Worm (Caenorhabditis elegans) whole organism, L4 larva: ENCODE data around the gene C18B2.5.

ENCODE experiments used
- D1046.2 ChIP-seq: fragments of 200-800 bp; sonication (Bioruptor generic); IDR thresholded peaks from 2 replicates; pipeline ENCODE4 v1.3.6; 2022; ENCODE audit warnings: missing genetic modification characterization, missing compliant biosample characterization
- F49E8.2 ChIP-seq: sonication (generic microtip); optimal IDR thresholded peaks from 2 replicates; lab custom pipeline; 2016; ENCODE audit warnings: missing compliant biosample characterization, mild to moderate bottlenecking, missing genetic modification characterization, borderline replicate concordance
- T20F7.1 ChIP-seq: fragments of 200-800 bp; sonication (Bioruptor generic); optimal IDR thresholded peaks from 2 replicates; lab custom pipeline; 2018; ENCODE audit warnings: mild to moderate bottlenecking, missing genetic modification characterization, missing compliant biosample characterization
- T26A8.4 ChIP-seq: fragments of 200-800 bp; sonication (Bioruptor generic); IDR thresholded peaks from 2 replicates; pipeline ENCODE4 v1.3.6; 2022; ENCODE audit warnings: missing genetic modification characterization, missing compliant biosample characterization
- Y48G9A.11 ChIP-seq: fragments of 200-800 bp; sonication (Bioruptor generic); IDR thresholded peaks from 2 replicates; pipeline ENCODE4 v1.3.6; 2022; ENCODE audit warnings: missing genetic modification reagents, missing genetic modification characterization, missing compliant biosample characterization
- Y5F2A.4 ChIP-seq: fragments of 200-800 bp; sonication (Bioruptor generic); optimal IDR thresholded peaks from 2 replicates; lab custom pipeline; 2018; ENCODE audit warnings: mild to moderate bottlenecking, missing genetic modification characterization, missing compliant biosample characterization
- ZK546.5 ChIP-seq, 2 experiments: sonication (generic microtip); optimal IDR thresholded peaks; 2 replicates each; lab custom pipeline; 2017; ENCODE audit warnings: missing biosample characterization in 2 of 2, missing genetic modification characterization in 2 of 2
- aha-1 ChIP-seq: fragments of 150-350 bp; peaks from one replicate; lab custom pipeline; 2014; ENCODE audit warnings: missing biosample characterization, missing genetic modification characterization
- arid-1 ChIP-seq: fragments of 200-800 bp; sonication (Bioruptor generic); conservative IDR thresholded peaks from 2 replicates; pipeline ENCODE4 v1.3.6; 2022; ENCODE audit warnings: missing genetic modification reagents, missing genetic modification characterization, missing compliant biosample characterization
- ceh-20 ChIP-seq: fragments of 200-800 bp; sonication (Bioruptor generic); IDR thresholded peaks from 2 replicates; pipeline ENCODE4 v1.3.6; 2022; ENCODE audit warnings: missing genetic modification reagents, missing genetic modification characterization, missing compliant biosample characterization
- ceh-62 ChIP-seq: sonication (generic microtip); optimal IDR thresholded peaks from 2 replicates; lab custom pipeline; 2017; ENCODE audit warnings: missing biosample characterization, missing genetic modification characterization
- cey-2 ChIP-seq: sonication (generic microtip); optimal IDR thresholded peaks from 3 replicates; lab custom pipeline; 2017; ENCODE audit warnings: missing genetic modification characterization, mild to moderate bottlenecking, missing compliant biosample characterization, antibody characterized with exemption, borderline replicate concordance; ENCODE audit not compliant: insufficient read depth
- daf-16 ChIP-seq, 3 experiments: sonication (generic microtip); optimal IDR thresholded peaks; 2 replicates each; lab custom pipeline; 2016 to 2017; ENCODE audit warnings: missing genetic modification characterization in 3 of 3, missing genetic modification reagents in 3 of 3, mild to moderate bottlenecking in 2 of 3, missing compliant biosample characterization in 2 of 3, missing biosample characterization in 1 of 3, moderate library complexity in 1 of 3
- daf-19 ChIP-seq: fragments of 200-800 bp; sonication (Bioruptor generic); conservative IDR thresholded peaks from 2 replicates; pipeline ENCODE4 v1.3.6; 2022; ENCODE audit warnings: missing genetic modification characterization, missing compliant biosample characterization
- dmd-6 ChIP-seq: fragments of 200-800 bp; sonication (Bioruptor generic); IDR thresholded peaks from 2 replicates; pipeline ENCODE4 v1.3.6; 2022; ENCODE audit warnings: missing genetic modification reagents, missing genetic modification characterization, missing compliant biosample characterization
- dmd-9 ChIP-seq: fragments of 200-800 bp; sonication (Bioruptor generic); IDR thresholded peaks from 2 replicates; pipeline ENCODE4 v1.3.6; 2022; ENCODE audit warnings: missing genetic modification reagents, missing genetic modification characterization, missing compliant biosample characterization
- dpl-1 ChIP-seq: fragments of 150-350 bp; optimal IDR thresholded peaks from 2 replicates; lab custom pipeline; 2014; ENCODE audit warnings: missing biosample characterization, missing genetic modification reagents, missing genetic modification characterization
- dve-1 ChIP-seq: sonication (generic microtip); optimal IDR thresholded peaks from 2 replicates; lab custom pipeline; 2017; ENCODE audit warnings: antibody characterized with exemption, mild to moderate bottlenecking, missing genetic modification characterization, missing compliant biosample characterization; ENCODE audit not compliant: insufficient read depth
- egl-27 ChIP-seq: sonication (generic microtip); optimal IDR thresholded peaks from 3 replicates; lab custom pipeline; 2017; ENCODE audit warnings: missing biosample characterization, missing genetic modification reagents, missing genetic modification characterization
- egl-43 ChIP-seq: fragments of 200-800 bp; sonication (Bioruptor generic); IDR thresholded peaks from 2 replicates; pipeline ENCODE4 v1.3.6; 2022; ENCODE audit warnings: missing genetic modification reagents, missing genetic modification characterization, missing compliant biosample characterization
- fkh-10 ChIP-seq: fragments of 150-350 bp; optimal IDR thresholded peaks from 2 replicates; lab custom pipeline; 2014; ENCODE audit warnings: missing biosample characterization, missing genetic modification reagents, missing genetic modification characterization
- hlh-11 ChIP-seq: fragments of 200-800 bp; sonication (Bioruptor generic); optimal IDR thresholded peaks from 2 replicates; lab custom pipeline; 2018; ENCODE audit warnings: mild to moderate bottlenecking, missing genetic modification characterization, missing compliant biosample characterization
- hlh-30 ChIP-seq: sonication (generic microtip); optimal IDR thresholded peaks from 2 replicates; lab custom pipeline; 2017; ENCODE audit warnings: antibody characterized with exemption, mild to moderate bottlenecking, missing genetic modification characterization, missing compliant biosample characterization; ENCODE audit not compliant: insufficient read depth
- hmg-1.1 ChIP-seq: fragments of 200-800 bp; sonication (Bioruptor generic); IDR thresholded peaks from 2 replicates; pipeline ENCODE4 v1.3.6; 2022; ENCODE audit warnings: missing genetic modification reagents, missing genetic modification characterization, missing compliant biosample characterization
- jun-1 ChIP-seq: fragments of 150-350 bp; optimal IDR thresholded peaks from 2 replicates; lab custom pipeline; 2014; ENCODE audit warnings: missing biosample characterization, missing genetic modification reagents, missing genetic modification characterization
- lin-15B ChIP-seq: fragments of 150-350 bp; sonication (generic microtip); optimal IDR thresholded peaks from 3 replicates; lab custom pipeline; 2014; ENCODE audit warnings: missing biosample characterization, missing genetic modification characterization
- lin-29 ChIP-seq: fragments of 200-800 bp; sonication (Bioruptor generic); IDR thresholded peaks from 2 replicates; pipeline ENCODE4 v1.3.6; 2022; ENCODE audit warnings: missing genetic modification reagents, missing genetic modification characterization, missing compliant biosample characterization
- lin-38 ChIP-seq: fragments of 200-800 bp; sonication (Bioruptor generic); IDR thresholded peaks from 2 replicates; pipeline ENCODE4 v1.3.6; 2022; ENCODE audit warnings: missing genetic modification reagents, missing genetic modification characterization, missing compliant biosample characterization
- mdl-1 ChIP-seq, 2 experiments: fragments of 150-350 bp in 1 of 2; sonication (generic microtip) in 1 of 2; optimal IDR thresholded peaks; 2 replicates each; lab custom pipeline; 2014 to 2017; ENCODE audit warnings: missing biosample characterization in 2 of 2, missing genetic modification characterization in 2 of 2
- mdt-29 ChIP-seq: fragments of 200-800 bp; sonication (Bioruptor generic); IDR thresholded peaks from 2 replicates; pipeline ENCODE4 v1.3.6; 2022; ENCODE audit warnings: missing genetic modification reagents, missing genetic modification characterization, missing compliant biosample characterization
- mep-1 ChIP-seq: fragments of 150-350 bp; sonication (generic microtip); optimal IDR thresholded peaks from 3 replicates; lab custom pipeline; 2014; ENCODE audit warnings: missing biosample characterization, missing genetic modification characterization
- mes-2 ChIP-seq: sonication (generic microtip); optimal IDR thresholded peaks from 2 replicates; lab custom pipeline; 2016; ENCODE audit warnings: missing genotype, mild to moderate bottlenecking, missing genetic modification characterization, missing compliant biosample characterization; ENCODE audit not compliant: poor library complexity, severe bottlenecking
- nhr-111 ChIP-seq: fragments of 200-800 bp; sonication (Bioruptor generic); optimal IDR thresholded peaks from 2 replicates; lab custom pipeline; 2018; ENCODE audit warnings: mild to moderate bottlenecking, missing genetic modification characterization, missing compliant biosample characterization
- nhr-25 ChIP-seq: sonication (generic microtip); optimal IDR thresholded peaks from 2 replicates; lab custom pipeline; 2017; ENCODE audit warnings: missing genetic modification characterization, mild to moderate bottlenecking, missing compliant biosample characterization, antibody characterized with exemption, moderate library complexity, borderline replicate concordance; ENCODE audit not compliant: insufficient read depth
- nhr-28 ChIP-seq: fragments of 150-350 bp; optimal IDR thresholded peaks from 2 replicates; lab custom pipeline; 2014; ENCODE audit warnings: missing biosample characterization, missing genetic modification characterization
- nhr-48 ChIP-seq: sonication (generic microtip); optimal IDR thresholded peaks from 2 replicates; lab custom pipeline; 2016; ENCODE audit warnings: mild to moderate bottlenecking, missing genetic modification characterization, missing compliant biosample characterization
- nhr-77 ChIP-seq: fragments of 150-350 bp; optimal IDR thresholded peaks from 2 replicates; lab custom pipeline; 2014; ENCODE audit warnings: missing biosample characterization, missing genetic modification characterization
- php-3 ChIP-seq: fragments of 200-800 bp; sonication (Bioruptor generic); IDR thresholded peaks from 2 replicates; pipeline ENCODE4 v1.3.6; 2022; ENCODE audit warnings: missing genetic modification reagents, missing genetic modification characterization, missing compliant biosample characterization
- pqm-1 ChIP-seq: sonication (generic microtip); optimal IDR thresholded peaks from 2 replicates; lab custom pipeline; 2017; ENCODE audit warnings: missing biosample characterization, missing genetic modification characterization
- tra-1 ChIP-seq: fragments of 200-800 bp; sonication (Bioruptor generic); IDR thresholded peaks from 2 replicates; pipeline ENCODE4 v1.3.6; 2022; ENCODE audit warnings: missing genetic modification reagents, missing genetic modification characterization, missing compliant biosample characterization
- zfp-2 ChIP-seq: sonication (generic microtip); optimal IDR thresholded peaks from 2 replicates; lab custom pipeline; 2016; ENCODE audit warnings: mild to moderate bottlenecking, missing genetic modification characterization, missing compliant biosample characterization
- zip-11 ChIP-seq: fragments of 200-800 bp; sonication (Bioruptor generic); IDR thresholded peaks from 2 replicates; pipeline ENCODE4 v1.3.6; 2022; ENCODE audit warnings: missing genetic modification characterization, missing compliant biosample characterization
- ztf-11 ChIP-seq: fragments of 150-350 bp; optimal IDR thresholded peaks from 2 replicates; lab custom pipeline; 2014; ENCODE audit warnings: missing biosample characterization, missing genetic modification characterization
- ztf-7 ChIP-seq: fragments of 150-350 bp; optimal IDR thresholded peaks from 2 replicates; lab custom pipeline; 2014; ENCODE audit warnings: missing biosample characterization, missing genetic modification characterization

Gene C18B2.5

ce11 chrX:3584481-3584880, 26.4 kb downstream of the C18B2.5 start:
- no peak for TF ChIP-seq lin-38 (GFP tag; lab: Robert Waterston, UW)
- TF ChIP-seq aha-1, result peak; percentile 90
- no peak for TF ChIP-seq Y5F2A.4 (GFP tag; lab: Kevin White, UChicago)
- no peak for TF ChIP-seq nhr-25 (tag; lab: Kevin White, UChicago)

- TF ChIP-seq nhr-77 (tag; lab: Kevin White, UChicago) (no peak), F49E8.2 (tag; lab: Kevin White, UChicago) (no peak), ztf-11 (tag; lab: Kevin White, UChicago) (no peak), mdt-29 (GFP tag; lab: Robert Waterston, UW) (no peak), ZK546.5 (tag; optimal IDR thresholded peaks at IDR 0.05; lab: Kevin White, UChicago) (no peak), T26A8.4 (GFP tag; lab: Robert Waterston, UW) (no peak), lin-29 (GFP tag; lab: Robert Waterston, UW) (no peak), mdl-1 (tag; optimal IDR thresholded peaks at IDR 0.05; lab: Kevin White, UChicago) (no peak), lin-15B (tag; lab: Kevin White, UChicago) (no peak), zip-11 (GFP tag; lab: Robert Waterston, UW) (no peak), daf-19 (GFP tag; lab: Robert Waterston, UW) (no peak), dpl-1 (no peak), ceh-20 (GFP tag; lab: Robert Waterston, UW) (no peak), hmg-1.1 (no peak), D1046.2 (GFP tag; lab: Robert Waterston, UW) (no peak), dve-1 (no peak), fkh-10 (no peak), cey-2 (tag; lab: Kevin White, UChicago) (no peak)
Observed at ce11 chrX:3583436-3583835, 27.5 kb downstream of the C18B2.5 start.

ce11 chrX:3581813-3582212, 29.1 kb downstream of the C18B2.5 start:
- TF ChIP-seq nhr-111 (GFP tag; lab: Kevin White, UChicago), result no peak

ce11 chrX:3576239-3576638, 34.7 kb downstream of the C18B2.5 start, which contains the start of gene ckc-1:
Gene ckc-1 (plus strand): TSS chrX:3576606.
- TF ChIP-seq Y48G9A.11 (GFP tag; lab: Robert Waterston, UW), result no peak
- TF ChIP-seq egl-43 (GFP tag; lab: Robert Waterston, UW), result no peak
- TF ChIP-seq hlh-30 (tag; lab: Kevin White, UChicago), result peak; percentile 22
- no peak for TF ChIP-seq fkh-10
- peak; percentile 89 for TF ChIP-seq nhr-28 (tag; lab: Kevin White, UChicago)
- peak; percentile 39 for TF ChIP-seq T20F7.1
- TF ChIP-seq ceh-62 (tag; lab: Kevin White, UChicago), result no peak
- no peak for TF ChIP-seq dmd-9 (GFP tag; lab: Robert Waterston, UW)
- TF ChIP-seq jun-1, result no peak
- peak in 1 of 2 experiments; percentile 24 for TF ChIP-seq mdl-1 (tag; optimal IDR thresholded peaks at IDR 0.05; lab: Kevin White, UChicago)
- no peak for TF ChIP-seq mes-2
- TF ChIP-seq egl-27, result no peak
- no peak for TF ChIP-seq zfp-2 (tag; lab: Kevin White, UChicago)
- TF ChIP-seq daf-16 (GFP tag; optimal IDR thresholded peaks at IDR 0.05; lab: Kevin White, UChicago), result peak in 1 of 2 experiments; percentile 39
- peak; percentile 96 for TF ChIP-seq daf-16 (tag; optimal IDR thresholded peaks at IDR 0.05; lab: Kevin White, UChicago)
- peak; percentile 98 for TF ChIP-seq pqm-1
- TF ChIP-seq php-3 (GFP tag; lab: Robert Waterston, UW), result peak; percentile 85
- no peak for TF ChIP-seq arid-1 (GFP tag; lab: Robert Waterston, UW)
- TF ChIP-seq ceh-20 (GFP tag; lab: Robert Waterston, UW), result no peak
- peak; percentile 75 for TF ChIP-seq tra-1 (GFP tag; lab: Robert Waterston, UW)
- TF ChIP-seq nhr-48 (tag; lab: Kevin White, UChicago), result peak; percentile 47
- TF ChIP-seq nhr-77 (tag; lab: Kevin White, UChicago), result peak; percentile 83
- TF ChIP-seq cey-2 (tag; lab: Kevin White, UChicago), result no peak
- TF ChIP-seq F49E8.2 (tag; lab: Kevin White, UChicago), result no peak
- peak; percentile 82 for TF ChIP-seq hlh-11 (tag; lab: Kevin White, UChicago)
- TF ChIP-seq dmd-6 (GFP tag; lab: Robert Waterston, UW), result peak; percentile 87
- peak; percentile 22 for TF ChIP-seq mep-1
- no peak for TF ChIP-seq D1046.2 (GFP tag; lab: Robert Waterston, UW)
- peak; percentile 91 for TF ChIP-seq dve-1
- peak; percentile 8 for TF ChIP-seq ztf-7
